Worm (Caenorhabditis elegans) whole organism, late embryonic: ENCODE results near the gene C04H5.7.

Source experiments
- C08G9.2 ChIP-seq: sonication (generic microtip); optimal IDR thresholded peaks from 2 replicates; lab custom pipeline; 2016; ENCODE audit warnings: mild to moderate bottlenecking, missing genetic modification characterization, moderate library complexity, missing compliant biosample characterization
- C38D4.7 ChIP-seq: fragments of 200-800 bp; sonication (Bioruptor generic); optimal IDR thresholded peaks from 2 replicates; lab custom pipeline; 2018; ENCODE audit warnings: mild to moderate bottlenecking, missing genetic modification characterization, moderate library complexity, missing compliant biosample characterization
- F13H6.1 ChIP-seq: sonication (generic microtip); optimal IDR thresholded peaks from 2 replicates; lab custom pipeline; 2016; ENCODE audit warnings: missing genetic modification characterization, missing compliant biosample characterization
- T23F11.4 ChIP-seq: fragments of 200-800 bp; sonication (Bioruptor generic); optimal IDR thresholded peaks from 2 replicates; lab custom pipeline; 2018; ENCODE audit warnings: mild to moderate bottlenecking, missing genetic modification characterization, missing compliant biosample characterization
- Y22D7AL.16 ChIP-seq: sonication (generic microtip); optimal IDR thresholded peaks from 2 replicates; lab custom pipeline; 2016; ENCODE audit warnings: missing genetic modification characterization, missing compliant biosample characterization
- ceh-18 ChIP-seq: sonication (generic microtip); optimal IDR thresholded peaks from 2 replicates; lab custom pipeline; 2016; ENCODE audit warnings: missing genetic modification characterization, missing compliant biosample characterization
- elt-2 ChIP-seq: sonication (generic microtip); optimal IDR thresholded peaks from 2 replicates; lab custom pipeline; 2016; ENCODE audit warnings: missing genetic modification reagents, missing genetic modification characterization, missing compliant biosample characterization
- gmeb-2 ChIP-seq: sonication (generic microtip); optimal IDR thresholded peaks from 2 replicates; lab custom pipeline; 2016; ENCODE audit warnings: missing genetic modification characterization, inconsistent platforms, missing compliant biosample characterization
- hlh-8 ChIP-seq: sonication (generic microtip); optimal IDR thresholded peaks from 2 replicates; lab custom pipeline; 2016; ENCODE audit warnings: missing genotype, missing genetic modification characterization, missing compliant biosample characterization
- lim-6 ChIP-seq: sonication (generic microtip); optimal IDR thresholded peaks from 2 replicates; lab custom pipeline; 2016; ENCODE audit warnings: missing genetic modification characterization, missing compliant biosample characterization
- zip-5 ChIP-seq: sonication (generic microtip); optimal IDR thresholded peaks from 2 replicates; lab custom pipeline; 2016; ENCODE audit warnings: missing genetic modification characterization, missing compliant biosample characterization
- ztf-16 ChIP-seq: sonication (generic microtip); optimal IDR thresholded peaks from 2 replicates; lab custom pipeline; 2017; ENCODE audit warnings: missing genetic modification characterization, missing compliant biosample characterization

DNA sequence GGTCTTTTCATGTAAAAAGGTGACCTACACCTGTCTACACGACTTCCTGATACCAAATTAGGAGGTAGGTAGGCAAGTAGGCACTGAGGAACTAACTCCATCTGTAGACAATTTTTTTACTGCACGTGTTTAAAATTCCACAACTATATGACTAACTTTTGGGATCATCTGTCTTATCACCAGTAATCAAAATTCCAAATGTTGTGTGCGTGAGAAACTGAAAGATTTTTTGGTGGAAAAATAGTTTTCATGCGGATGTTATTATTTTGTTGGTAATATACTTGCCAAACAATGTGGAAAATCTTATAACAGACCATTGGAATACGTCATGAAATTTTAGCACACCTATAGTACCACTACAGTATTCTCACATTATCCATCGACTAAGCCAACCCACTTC is 26.6 kb upstream of the C04H5.7 start, which contains the start of gene K10H10.13:
- TF ChIP-seq lim-6 (tag; lab: Kevin White, UChicago) (no peak), Y22D7AL.16 (tag; lab: Kevin White, UChicago) (no peak), ztf-16 (tag; lab: Kevin White, UChicago) (no peak), C38D4.7 (no peak), zip-5 (tag; lab: Kevin White, UChicago) (no peak), ceh-18 (no peak), gmeb-2 (no peak), C08G9.2 (no peak), F13H6.1 (tag; lab: Kevin White, UChicago) (no peak), elt-2 (tag; lab: Kevin White, UChicago) (no peak), T23F11.4 (no peak), hlh-8 (tag; lab: Kevin White, UChicago) (no peak)
